Fruit fly (Drosophila melanogaster) whole organism: ENCODE results near the gene CG31313.

ENCODE experiments used
- CG8478 ChIP-seq: fragments of >200 bp; optimal IDR thresholded peaks from 2 replicates; lab custom pipeline; 2018; ENCODE audit warnings: inconsistent platforms
- Dll ChIP-seq: fragments of >200 bp; optimal IDR thresholded peaks from 2 replicates; lab custom pipeline; 2017
- EcR ChIP-seq, 2 experiments: fragments of >200 bp; optimal IDR thresholded peaks; 2 replicates each; lab custom pipeline; 2017; ENCODE audit warnings: missing biosample characterization in 2 of 2, missing genetic modification characterization in 2 of 2, missing genetic modification reagents in 2 of 2
- pan ChIP-seq: fragments of >200 bp; optimal IDR thresholded peaks from 2 replicates; lab custom pipeline; 2017
- psq ChIP-seq: fragments of >200 bp; optimal IDR thresholded peaks from 2 replicates; lab custom pipeline; 2017
- usp ChIP-seq: fragments of >200 bp; optimal IDR thresholded peaks from 2 replicates; lab custom pipeline; 2017; ENCODE audit warnings: missing biosample characterization, missing genetic modification characterization, mixed read lengths

The CG31313 gene

DNA sequence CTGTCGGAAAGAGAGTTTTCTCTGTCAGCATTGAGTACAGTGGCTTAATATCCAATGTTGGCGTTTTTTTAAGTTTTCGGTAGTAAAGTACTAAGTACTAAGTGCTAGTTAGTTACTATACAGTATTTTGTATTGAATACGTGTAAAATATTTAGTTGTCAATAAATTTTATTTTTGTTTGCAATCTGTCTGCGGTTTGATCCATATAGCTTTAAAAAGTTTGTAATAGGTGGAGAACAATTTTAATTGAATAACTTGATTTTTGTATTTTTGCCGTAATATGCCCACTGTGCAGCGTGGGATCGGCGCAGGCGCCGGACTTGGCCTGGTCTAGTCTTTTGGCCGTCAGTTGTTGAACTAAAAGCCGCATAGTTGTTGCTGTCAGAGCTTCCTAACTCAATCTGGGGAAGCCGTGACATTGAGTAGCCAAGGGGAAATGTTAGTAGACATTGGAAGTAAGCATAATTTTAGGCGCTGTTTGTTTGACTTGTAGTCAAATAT, 8.8 kb downstream of the CG31313 start:
- no peak for TF ChIP-seq CG8478 (lab: Kevin White, UChicago)
- no peak for TF ChIP-seq EcR (GFP tag; optimal IDR thresholded peaks at IDR 0.05; lab: Kevin White, UChicago)
- no peak for TF ChIP-seq Dll
- TF ChIP-seq psq, result no peak
- no peak for TF ChIP-seq usp (GFP tag; lab: Kevin White, UChicago)
- TF ChIP-seq pan (lab: Kevin White, UChicago), result no peak

- TF ChIP-seq EcR (GFP tag; optimal IDR thresholded peaks at IDR 0.05; lab: Kevin White, UChicago), result no peak
Observed at dm6 chr3R:14557480-14558354, 9.5 kb downstream of the CG31313 start, which contains the start of gene Pde6. Gene Pde6 (minus strand): TSS chr3R:14558304.

DNA sequence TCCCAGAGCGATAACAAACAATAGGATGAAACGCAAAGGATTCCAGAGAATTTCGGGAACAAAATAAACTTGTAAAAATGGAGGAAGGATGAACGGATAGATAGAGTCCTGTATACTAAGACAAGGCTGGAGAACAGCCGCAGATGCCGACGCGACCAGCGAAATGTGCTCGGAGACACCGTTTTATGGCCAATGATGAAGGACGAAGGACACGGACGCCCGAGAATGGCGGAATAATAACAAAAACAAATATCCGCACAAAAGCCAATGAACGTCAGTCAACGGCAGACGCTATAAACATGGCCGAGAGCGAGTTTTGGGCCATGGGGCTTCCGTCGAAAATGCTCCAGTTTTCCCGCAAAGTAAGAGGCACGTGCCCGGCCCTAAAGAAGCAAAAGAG, 12.2 kb downstream of the CG31313 start:
- TF ChIP-seq pan (lab: Kevin White, UChicago), result no peak
- TF ChIP-seq psq, result no peak
- TF ChIP-seq CG8478 (lab: Kevin White, UChicago), result no peak
- no peak for TF ChIP-seq usp (GFP tag; lab: Kevin White, UChicago)
- TF ChIP-seq Dll, result no peak
- TF ChIP-seq EcR (GFP tag; optimal IDR thresholded peaks at IDR 0.05; lab: Kevin White, UChicago), result no peak

DNA sequence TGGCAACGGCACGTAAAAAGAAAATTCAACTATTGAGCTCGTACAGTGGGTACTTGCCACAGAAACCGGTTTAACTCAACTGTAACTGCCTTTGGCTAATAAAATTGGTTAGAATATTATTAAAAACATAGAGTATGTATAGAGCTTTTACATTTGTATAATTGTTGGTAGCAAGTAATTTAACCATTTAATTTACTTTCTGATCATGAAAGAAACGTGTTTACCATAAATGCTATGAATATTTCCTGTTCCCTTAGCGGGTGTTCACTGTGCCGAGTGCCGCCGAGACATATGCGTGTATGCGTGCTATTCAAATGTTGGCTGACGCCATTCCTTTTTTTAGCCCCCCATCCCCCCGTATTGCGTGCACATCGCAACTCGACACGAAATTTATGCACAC, 18.5 kb downstream of the CG31313 start:
- no peak for TF ChIP-seq usp (GFP tag; lab: Kevin White, UChicago)
- no peak for TF ChIP-seq psq
- no peak for TF ChIP-seq pan (lab: Kevin White, UChicago)
- TF ChIP-seq EcR (GFP tag; optimal IDR thresholded peaks at IDR 0.05; lab: Kevin White, UChicago), result no peak
- no peak for TF ChIP-seq Dll
- no peak for TF ChIP-seq CG8478 (lab: Kevin White, UChicago)

dm6 chr3R:14542038-14542437, 25.2 kb downstream of the CG31313 start:
- no peak for TF ChIP-seq pan (lab: Kevin White, UChicago)

- no peak for TF ChIP-seq EcR (GFP tag; optimal IDR thresholded peaks at IDR 0.05; lab: Kevin White, UChicago)
- TF ChIP-seq pan (lab: Kevin White, UChicago), result no peak
- no peak for TF ChIP-seq CG8478 (lab: Kevin White, UChicago)
- no peak for TF ChIP-seq Dll
- no peak for TF ChIP-seq psq
- no peak for TF ChIP-seq usp (GFP tag; lab: Kevin White, UChicago)
Observed at dm6 chr3R:14526657-14527056, 40.6 kb downstream of the CG31313 start.

dm6 chr3R:14520749-14521148, 46.5 kb downstream of the CG31313 start, which contains the start of gene Cyp313a1:
Gene Cyp313a1 (plus strand): TSS chr3R:14521049.
- TF ChIP-seq usp (GFP tag; lab: Kevin White, UChicago) (no peak), pan (lab: Kevin White, UChicago) (no peak), psq (no peak), EcR (GFP tag; optimal IDR thresholded peaks at IDR 0.05; lab: Kevin White, UChicago) (no peak), CG8478 (lab: Kevin White, UChicago) (no peak), Dll (no peak)

- TF ChIP-seq CG8478 (lab: Kevin White, UChicago) (no peak), pan (lab: Kevin White, UChicago) (no peak), psq (no peak), usp (GFP tag; lab: Kevin White, UChicago) (no peak), Dll (no peak), EcR (GFP tag; optimal IDR thresholded peaks at IDR 0.05; lab: Kevin White, UChicago) (no peak)
Observed at dm6 chr3R:14516742-14517141, 50.5 kb downstream of the CG31313 start, which contains the start of gene CG34273. Gene CG34273 (plus strand): TSS chr3R:14517042.
